Worm (Caenorhabditis elegans) whole organism, mixed stage, embryonic: ENCODE data around the gene H18N23.2.

Experiments
- M03D4.4 ChIP-seq: sonication (generic microtip); optimal IDR thresholded peaks from 2 replicates; lab custom pipeline; 2017; ENCODE audit warnings: mild to moderate bottlenecking, missing genetic modification characterization, missing compliant biosample characterization
- bed-3 ChIP-seq: fragments of 200-800 bp; sonication (Bioruptor generic); optimal IDR thresholded peaks from 3 replicates; lab custom pipeline; 2018; ENCODE audit warnings: mild to moderate bottlenecking, missing genetic modification characterization, moderate library complexity, missing compliant biosample characterization
- blmp-1 ChIP-seq: fragments of 150-350 bp; optimal IDR thresholded peaks from 2 replicates; lab custom pipeline; 2014; ENCODE audit warnings: missing biosample characterization, missing genetic modification characterization
- ceh-39 ChIP-seq: fragments of 150-350 bp; optimal IDR thresholded peaks from 2 replicates; lab custom pipeline; 2014; ENCODE audit warnings: missing biosample characterization, missing genetic modification characterization
- ceh-43 ChIP-seq: fragments of 200-800 bp; sonication (Bioruptor generic); optimal IDR thresholded peaks from 2 replicates; lab custom pipeline; 2018; ENCODE audit warnings: mild to moderate bottlenecking, missing genetic modification characterization, moderate library complexity, missing compliant biosample characterization
- ceh-83 ChIP-seq: fragments of 200-800 bp; sonication (Bioruptor generic); optimal IDR thresholded peaks from 2 replicates; lab custom pipeline; 2018; ENCODE audit warnings: mild to moderate bottlenecking, missing genetic modification characterization, missing compliant biosample characterization
- ces-1 ChIP-seq: fragments of 150-350 bp; optimal IDR thresholded peaks from 2 replicates; lab custom pipeline; 2014; ENCODE audit warnings: missing biosample characterization, missing genetic modification reagents, missing genetic modification characterization
- cnd-1 ChIP-seq: fragments of 200-800 bp; sonication (Bioruptor generic); optimal IDR thresholded peaks from 2 replicates; lab custom pipeline; 2018; ENCODE audit warnings: mild to moderate bottlenecking, missing genetic modification characterization, missing compliant biosample characterization
- drap-1 ChIP-seq: fragments of 200-800 bp; sonication (Bioruptor generic); optimal IDR thresholded peaks from 3 replicates; lab custom pipeline; 2018; ENCODE audit warnings: mild to moderate bottlenecking, missing genetic modification characterization, missing compliant biosample characterization
- elt-1 ChIP-seq: sonication (generic microtip); optimal IDR thresholded peaks from 2 replicates; lab custom pipeline; 2017; ENCODE audit warnings: missing genetic modification characterization, mild to moderate bottlenecking, missing compliant biosample characterization, antibody characterized with exemption, moderate library complexity, borderline replicate concordance; ENCODE audit not compliant: insufficient read depth
- elt-3 ChIP-seq: fragments of 150-350 bp; optimal IDR thresholded peaks from 2 replicates; lab custom pipeline; 2014; ENCODE audit warnings: missing biosample characterization, missing genetic modification characterization
- flh-1 ChIP-seq: fragments of 200-800 bp; sonication (Bioruptor generic); optimal IDR thresholded peaks from 2 replicates; lab custom pipeline; 2018; ENCODE audit warnings: mild to moderate bottlenecking, missing genetic modification characterization, moderate library complexity, missing compliant biosample characterization
- ham-2 ChIP-seq: fragments of 200-800 bp; sonication (Bioruptor generic); optimal IDR thresholded peaks from 2 replicates; lab custom pipeline; 2018; ENCODE audit warnings: mild to moderate bottlenecking, missing genetic modification characterization, missing compliant biosample characterization
- hlh-1 ChIP-seq: fragments of 150-350 bp; optimal IDR thresholded peaks from 2 replicates; lab custom pipeline; 2014; ENCODE audit warnings: missing biosample characterization, missing genetic modification reagents, missing genetic modification characterization
- lin-13 ChIP-seq: fragments of 150-350 bp; optimal IDR thresholded peaks from 2 replicates; lab custom pipeline; 2014; ENCODE audit warnings: missing biosample characterization, missing genetic modification characterization
- lin-32 ChIP-seq: fragments of 200-800 bp; sonication (Bioruptor generic); optimal IDR thresholded peaks from 2 replicates; lab custom pipeline; 2018; ENCODE audit warnings: mild to moderate bottlenecking, missing genetic modification characterization, missing compliant biosample characterization
- lsy-2 ChIP-seq: fragments of 150-350 bp; optimal IDR thresholded peaks from 2 replicates; lab custom pipeline; 2014; ENCODE audit warnings: missing biosample characterization, missing genetic modification characterization
- mab-5 ChIP-seq: fragments of 150-350 bp; optimal IDR thresholded peaks from 2 replicates; lab custom pipeline; 2014; ENCODE audit warnings: missing biosample characterization, missing genetic modification characterization
- mep-1 ChIP-seq: fragments of 150-350 bp; optimal IDR thresholded peaks from 2 replicates; lab custom pipeline; 2017; ENCODE audit warnings: missing biosample characterization, missing genetic modification reagents, missing genetic modification characterization, inconsistent platforms
- mls-2 ChIP-seq: sonication (generic microtip); optimal IDR thresholded peaks from 2 replicates; lab custom pipeline; 2016; ENCODE audit warnings: mild to moderate bottlenecking, missing genetic modification characterization, moderate library complexity, missing compliant biosample characterization
- nhr-12 ChIP-seq: fragments of 150-350 bp; optimal IDR thresholded peaks from 2 replicates; lab custom pipeline; 2014; ENCODE audit warnings: missing biosample characterization, missing genetic modification characterization
- nhr-2 ChIP-seq: fragments of 150-350 bp; optimal IDR thresholded peaks from 2 replicates; lab custom pipeline; 2014; ENCODE audit warnings: missing biosample characterization, missing genetic modification characterization
- nhr-237 ChIP-seq: fragments of 150-350 bp; optimal IDR thresholded peaks from 2 replicates; lab custom pipeline; 2014; ENCODE audit warnings: missing biosample characterization, missing genetic modification characterization
- nhr-28 ChIP-seq: fragments of 150-350 bp; optimal IDR thresholded peaks from 2 replicates; lab custom pipeline; 2014; ENCODE audit warnings: missing biosample characterization, missing genetic modification characterization
- nhr-76 ChIP-seq: sonication (generic microtip); optimal IDR thresholded peaks from 2 replicates; lab custom pipeline; 2017; ENCODE audit warnings: missing biosample characterization, missing genetic modification characterization
- pha-4 ChIP-seq: fragments of 150-350 bp; optimal IDR thresholded peaks from 2 replicates; lab custom pipeline; 2018; ENCODE audit warnings: missing biosample characterization, missing genetic modification reagents, missing genetic modification characterization
- sem-2 ChIP-seq: fragments of 200-800 bp; sonication (Bioruptor generic); optimal IDR thresholded peaks from 2 replicates; lab custom pipeline; 2018; ENCODE audit warnings: mild to moderate bottlenecking, missing genetic modification characterization, missing compliant biosample characterization
- snpc-4 ChIP-seq: fragments of 150-350 bp; optimal IDR thresholded peaks from 2 replicates; lab custom pipeline; 2014; ENCODE audit warnings: missing biosample characterization, missing genetic modification characterization
- sptf-1 ChIP-seq: sonication (generic microtip); optimal IDR thresholded peaks from 2 replicates; lab custom pipeline; 2017; ENCODE audit warnings: mild to moderate bottlenecking, missing genetic modification characterization, moderate library complexity, missing compliant biosample characterization
- tbx-8 ChIP-seq: fragments of 200-800 bp; sonication (Bioruptor generic); optimal IDR thresholded peaks from 2 replicates; lab custom pipeline; 2018; ENCODE audit warnings: mild to moderate bottlenecking, missing genetic modification characterization, moderate library complexity, missing compliant biosample characterization
- unc-120 ChIP-seq: sonication (generic microtip); optimal IDR thresholded peaks from 2 replicates; lab custom pipeline; 2017; ENCODE audit warnings: missing genetic modification characterization, missing compliant biosample characterization; ENCODE audit not compliant: poor library complexity, severe bottlenecking
- unc-39 ChIP-seq: fragments of 150-350 bp; optimal IDR thresholded peaks from 2 replicates; lab custom pipeline; 2014; ENCODE audit warnings: missing biosample characterization, missing genetic modification characterization
- unc-62 ChIP-seq: fragments of 150-350 bp; optimal IDR thresholded peaks from 2 replicates; lab custom pipeline; 2014; ENCODE audit warnings: missing biosample characterization, missing genetic modification reagents, missing genetic modification characterization
- zip-8 ChIP-seq: fragments of 150-350 bp; optimal IDR thresholded peaks from 2 replicates; lab custom pipeline; 2014; ENCODE audit warnings: missing biosample characterization, missing genetic modification characterization
- ztf-11 ChIP-seq: fragments of 150-350 bp; optimal IDR thresholded peaks from 2 replicates; lab custom pipeline; 2014; ENCODE audit warnings: missing biosample characterization, missing genetic modification characterization

The H18N23.2 gene

ce11 chrX:17625245-17625644, 15.4 kb downstream of the H18N23.2 start:
- TF ChIP-seq hlh-1 (no peak), drap-1 (no peak), lin-13 (tag; lab: Kevin White, UChicago) (no peak), ceh-43 (GFP tag; lab: Kevin White, UChicago) (no peak), elt-3 (no peak), ham-2 (GFP tag; lab: Kevin White, UChicago) (no peak), ceh-83 (GFP tag; lab: Kevin White, UChicago) (no peak), ces-1 (GFP tag; lab: Kevin White, UChicago) (no peak), mab-5 (tag; lab: Kevin White, UChicago) (no peak), sptf-1 (tag; lab: Kevin White, UChicago) (no peak), ceh-39 (tag; lab: Kevin White, UChicago) (no peak), mls-2 (tag; lab: Kevin White, UChicago) (no peak), mep-1 (tag; lab: Kevin White, UChicago) (no peak), lsy-2 (tag; lab: Kevin White, UChicago) (no peak), bed-3 (GFP tag; lab: Kevin White, UChicago) (no peak)
- TF ChIP-seq, all 35 proteins: peak for 0

- no peak for TF ChIP-seq unc-39 (tag; lab: Kevin White, UChicago)
Measured at ce11 chrX:17614245-17614644, 26.4 kb downstream of the H18N23.2 start, which contains the start of gene ncs-7. Gene ncs-7, plus strand, starts transcription at chrX:17614545.

DNA sequence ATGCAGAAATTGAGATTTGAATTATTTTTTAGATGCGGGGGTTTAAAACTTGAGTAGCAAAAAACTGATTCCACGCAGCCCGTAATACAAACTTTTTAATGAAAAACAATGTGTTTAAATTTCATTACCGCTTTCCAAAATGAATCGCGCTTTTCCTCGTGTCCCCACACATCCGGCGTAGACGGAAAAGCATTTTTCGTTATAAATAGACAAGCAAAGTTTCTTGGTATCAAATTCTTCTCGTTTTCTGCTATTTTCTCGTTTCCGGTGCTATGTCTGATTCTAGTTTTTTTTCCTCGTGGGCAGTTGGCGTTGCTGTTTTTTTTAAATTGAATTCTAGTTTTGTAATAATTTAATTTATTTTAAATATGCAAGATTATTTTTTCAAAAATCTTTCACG, 27.6 kb downstream of the H18N23.2 start:
- TF ChIP-seq blmp-1 (tag; lab: Kevin White, UChicago) (no peak), ces-1 (GFP tag; lab: Kevin White, UChicago) (no peak), flh-1 (GFP tag; lab: Kevin White, UChicago) (no peak), mls-2 (tag; lab: Kevin White, UChicago) (no peak), nhr-28 (tag; lab: Kevin White, UChicago) (no peak), ceh-83 (GFP tag; lab: Kevin White, UChicago) (no peak), M03D4.4 (tag; lab: Kevin White, UChicago) (no peak), drap-1 (no peak), ham-2 (GFP tag; lab: Kevin White, UChicago) (no peak), sptf-1 (tag; lab: Kevin White, UChicago) (no peak), lsy-2 (tag; lab: Kevin White, UChicago) (no peak), nhr-76 (tag; lab: Kevin White, UChicago) (no peak), ceh-39 (tag; lab: Kevin White, UChicago) (no peak), cnd-1 (tag; lab: Kevin White, UChicago) (no peak), elt-3 (no peak), nhr-12 (tag; lab: Kevin White, UChicago) (no peak), sem-2 (GFP tag; lab: Kevin White, UChicago) (no peak), ztf-11 (no peak), pha-4 (no peak), snpc-4 (tag; lab: Kevin White, UChicago) (no peak)

DNA sequence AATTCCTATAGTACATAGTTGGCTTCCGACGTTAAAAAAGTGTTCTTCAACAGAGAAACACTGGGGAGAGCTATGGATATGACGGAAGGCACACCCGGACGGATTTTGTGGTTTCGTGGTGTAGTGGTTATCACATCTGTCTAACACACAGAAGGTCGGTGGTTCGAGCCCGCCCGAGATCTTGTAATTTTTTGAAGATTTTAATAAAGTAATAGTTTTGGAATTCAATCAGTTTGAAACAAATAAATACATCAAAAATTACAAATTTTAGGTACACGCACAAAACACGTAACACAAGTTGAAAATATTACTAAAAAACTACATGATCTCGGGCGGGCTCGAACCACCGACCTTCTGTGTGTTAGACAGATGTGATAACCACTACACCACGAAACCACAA, 29.5 kb downstream of the H18N23.2 start:
- TF ChIP-seq sptf-1 (tag; lab: Kevin White, UChicago) (no peak), ceh-43 (GFP tag; lab: Kevin White, UChicago) (no peak), pha-4 (no peak), tbx-8 (GFP tag; lab: Kevin White, UChicago) (no peak), nhr-12 (tag; lab: Kevin White, UChicago) (no peak), snpc-4 (tag; lab: Kevin White, UChicago) (no peak), elt-1 (no peak), cnd-1 (tag; lab: Kevin White, UChicago) (peak; percentile 67), ces-1 (GFP tag; lab: Kevin White, UChicago) (no peak), unc-39 (tag; lab: Kevin White, UChicago) (no peak), bed-3 (GFP tag; lab: Kevin White, UChicago) (no peak), sem-2 (GFP tag; lab: Kevin White, UChicago) (no peak), mls-2 (tag; lab: Kevin White, UChicago) (peak; percentile 8), nhr-28 (tag; lab: Kevin White, UChicago) (no peak), flh-1 (GFP tag; lab: Kevin White, UChicago) (no peak), ham-2 (GFP tag; lab: Kevin White, UChicago) (no peak), mep-1 (tag; lab: Kevin White, UChicago) (no peak), unc-62 (GFP tag; lab: Kevin White, UChicago) (no peak), elt-3 (no peak), lsy-2 (tag; lab: Kevin White, UChicago) (no peak), lin-32 (no peak), blmp-1 (tag; lab: Kevin White, UChicago) (no peak), lin-13 (tag; lab: Kevin White, UChicago) (no peak), M03D4.4 (tag; lab: Kevin White, UChicago) (peak; percentile 20), nhr-237 (no peak), drap-1 (peak; percentile 29), ceh-83 (GFP tag; lab: Kevin White, UChicago) (peak; percentile 77), ztf-11 (no peak), nhr-2 (tag; lab: Kevin White, UChicago) (no peak), zip-8 (tag; lab: Kevin White, UChicago) (no peak), mab-5 (tag; lab: Kevin White, UChicago) (no peak), hlh-1 (peak; percentile 9), unc-120 (tag; lab: Kevin White, UChicago) (no peak)
